Worm (Caenorhabditis elegans): ENCODE measurements around the gene F54H12.4.
"Not testable (repeated sequence)": the region's sequence is repeated elsewhere in the genome, so short reads cannot be mapped to it uniquely, and the experiment has no call there.

ce11 chrIII:7964281-7964680, 1.7 kb upstream of the F54H12.4 start, which contains the start of gene F54H12.2:
- not testable (repeated sequence) for TF ChIP-seq die-1 (tag; optimal IDR thresholded peaks at IDR 0.05); F23B12.7 (tag; optimal IDR thresholded peaks at IDR 0.05; ENCODE audit: insufficient read depth); K11D2.4 (GFP tag; IDR thresholded peaks at IDR 0.05); hlh-12 (tag; optimal IDR thresholded peaks at IDR 0.05); bed-1 (GFP tag; IDR thresholded peaks at IDR 0.05); him-1 (tag; optimal IDR thresholded peaks at IDR 0.05); nfya-1 (tag; optimal IDR thresholded peaks at IDR 0.05; ENCODE audit: borderline replicate concordance, insufficient read depth); cebp-1 (GFP tag; IDR thresholded peaks at IDR 0.05); cebp-1 (tag; optimal IDR thresholded peaks at IDR 0.05); hmg-20 (GFP tag; IDR thresholded peaks at IDR 0.05); tbx-9 (tag; optimal IDR thresholded peaks at IDR 0.05; ENCODE audit: borderline replicate concordance)
